Fruit fly (Drosophila melanogaster) whole organism, embryonic: ENCODE measurements around the gene CG5790.

Source experiments
- Aef1 ChIP-seq: fragments of 200-800 bp; sonication (Bioruptor generic); IDR thresholded peaks from 3 replicates; pipeline ENCODE4 v1.3.6; 2022; ENCODE audit warnings: missing biosample characterization, missing genetic modification characterization
- Antp ChIP-seq: fragments of 200-800 bp; sonication (Bioruptor generic); optimal IDR thresholded peaks from 3 replicates; lab custom pipeline; 2016; ENCODE audit warnings: missing biosample characterization, missing genetic modification characterization
- B-H1 ChIP-seq: fragments of 200-800 bp; sonication (Bioruptor generic); IDR thresholded peaks from 3 replicates; pipeline ENCODE4 v1.3.6; 2022; ENCODE audit warnings: missing biosample characterization, missing genetic modification characterization
- CG10267 ChIP-seq: fragments of 200-800 bp; sonication (Bioruptor generic); optimal IDR thresholded peaks from 2 replicates; lab custom pipeline; 2018; ENCODE audit warnings: missing biosample characterization, mild to moderate bottlenecking, missing genetic modification characterization, moderate library complexity
- CG10321 ChIP-seq: fragments of 200-800 bp; sonication (Bioruptor generic); IDR thresholded peaks from 2 replicates; pipeline ENCODE4 v1.3.6; 2022; ENCODE audit warnings: missing biosample characterization, missing genetic modification characterization
- CG10565 ChIP-seq: fragments of 200-800 bp; sonication (Bioruptor generic); optimal IDR thresholded peaks from 3 replicates; lab custom pipeline; 2016; ENCODE audit warnings: missing biosample characterization, mild to moderate bottlenecking, missing genetic modification characterization
- CG11247 ChIP-seq: fragments of 200-800 bp; sonication (Bioruptor generic); IDR thresholded peaks from 2 replicates; pipeline ENCODE4 v1.3.6; 2022; ENCODE audit warnings: missing biosample characterization, missing genetic modification characterization
- CG11723 ChIP-seq: fragments of 200-800 bp; sonication (Bioruptor generic); optimal IDR thresholded peaks from 2 replicates; lab custom pipeline; 2017; ENCODE audit warnings: missing biosample characterization, mild to moderate bottlenecking, missing genetic modification characterization
- CG12391 ChIP-seq: fragments of 200-800 bp; sonication (Bioruptor generic); optimal IDR thresholded peaks from 3 replicates; lab custom pipeline; 2018; ENCODE audit warnings: missing biosample characterization, mild to moderate bottlenecking, missing genetic modification characterization, moderate library complexity
- CG12744 ChIP-seq: fragments of 200-800 bp; sonication (Bioruptor generic); optimal IDR thresholded peaks from 2 replicates; lab custom pipeline; 2016; ENCODE audit warnings: missing biosample characterization, missing genetic modification characterization
- CG13296 ChIP-seq: fragments of 200-800 bp; sonication (Bioruptor generic); optimal IDR thresholded peaks from 3 replicates; lab custom pipeline; 2018; ENCODE audit warnings: missing biosample characterization, mild to moderate bottlenecking, missing genetic modification characterization
- CG14050 ChIP-seq: fragments of 200-800 bp; sonication (Bioruptor generic); IDR thresholded peaks from 3 replicates; pipeline ENCODE4 v1.3.6; 2022; ENCODE audit warnings: missing biosample characterization, missing genetic modification characterization
- CG14965 ChIP-seq: fragments of 200-800 bp; sonication (Bioruptor generic); optimal IDR thresholded peaks from 2 replicates; lab custom pipeline; 2016; ENCODE audit warnings: missing biosample characterization, missing genetic modification characterization, borderline replicate concordance
- CG1529 ChIP-seq: fragments of 200-800 bp; sonication (Bioruptor generic); optimal IDR thresholded peaks from 3 replicates; lab custom pipeline; 2018; ENCODE audit warnings: missing biosample characterization, missing genetic modification characterization
- CG17361 ChIP-seq: fragments of 200-800 bp; sonication (Bioruptor generic); IDR thresholded peaks from 3 replicates; pipeline ENCODE4 v1.3.6; 2022; ENCODE audit warnings: missing biosample characterization, missing genetic modification characterization
- CG31441 ChIP-seq: fragments of 200-800 bp; sonication (Bioruptor generic); IDR thresholded peaks from 2 replicates; pipeline ENCODE4 v1.3.6; 2022; ENCODE audit warnings: missing biosample characterization, missing genetic modification characterization
- CG4854 ChIP-seq: fragments of 200-800 bp; sonication (Bioruptor generic); optimal IDR thresholded peaks from 2 replicates; lab custom pipeline; 2016; ENCODE audit warnings: missing biosample characterization, missing genetic modification characterization, inconsistent platforms
- CG7556 ChIP-seq: fragments of 200-800 bp; sonication (Bioruptor generic); optimal IDR thresholded peaks from 2 replicates; lab custom pipeline; 2017; ENCODE audit warnings: missing biosample characterization, mild to moderate bottlenecking, missing genetic modification characterization
- CG8944 ChIP-seq: fragments of 200-800 bp; sonication (Bioruptor generic); optimal IDR thresholded peaks from 3 replicates; lab custom pipeline; 2016; ENCODE audit warnings: missing biosample characterization, missing genetic modification characterization
- CG9437 ChIP-seq: fragments of 200-800 bp; sonication (Bioruptor generic); optimal IDR thresholded peaks from 2 replicates; lab custom pipeline; 2018; ENCODE audit warnings: missing biosample characterization, mild to moderate bottlenecking, missing genetic modification characterization
- CHES-1-like ChIP-seq: fragments of 200-800 bp; sonication (Bioruptor generic); optimal IDR thresholded peaks from 2 replicates; lab custom pipeline; 2016; ENCODE audit warnings: missing biosample characterization, missing genetic modification characterization
- CTCF ChIP-seq: fragments of 200-800 bp; sonication (Bioruptor generic); optimal IDR thresholded peaks from 2 replicates; lab custom pipeline; 2017; ENCODE audit warnings: missing biosample characterization, mild to moderate bottlenecking, missing genetic modification characterization, moderate library complexity
- Dll ChIP-seq: fragments of 200-800 bp; sonication (Bioruptor generic); IDR thresholded peaks from 4 replicates; pipeline ENCODE4 v1.3.6; 2022; ENCODE audit warnings: missing biosample characterization, missing genetic modification characterization; ENCODE audit not compliant: partially characterized antibody
- Doc3 ChIP-seq: fragments of 200-800 bp; sonication (Bioruptor generic); IDR thresholded peaks from 3 replicates; pipeline ENCODE4 v1.3.6; 2022; ENCODE audit warnings: missing biosample characterization, missing genetic modification characterization; ENCODE audit not compliant: partially characterized antibody
- Dref ChIP-seq: fragments of 200-800 bp; sonication (Bioruptor generic); IDR thresholded peaks from 2 replicates; pipeline ENCODE4 v1.3.6; 2022; ENCODE audit warnings: missing biosample characterization, missing genetic modification characterization
- Elba2 ChIP-seq: fragments of 200-800 bp; sonication (Bioruptor generic); optimal IDR thresholded peaks from 3 replicates; lab custom pipeline; 2016; ENCODE audit warnings: missing biosample characterization, missing genetic modification characterization
- Jarid2 ChIP-seq: fragments of 200-800 bp; sonication (Bioruptor generic); optimal IDR thresholded peaks from 3 replicates; lab custom pipeline; 2017; ENCODE audit warnings: mild to moderate bottlenecking, missing biosample characterization, missing genetic modification reagents, missing genetic modification characterization
- MESR4 ChIP-seq: fragments of 200-800 bp; sonication (Bioruptor generic); optimal IDR thresholded peaks from 2 replicates; lab custom pipeline; 2018; ENCODE audit warnings: missing biosample characterization, mild to moderate bottlenecking, missing genetic modification characterization, moderate library complexity
- Mrtf ChIP-seq: fragments of 200-800 bp; sonication (Bioruptor generic); IDR thresholded peaks from 3 replicates; pipeline ENCODE4 v1.3.6; 2022; ENCODE audit warnings: missing biosample characterization, missing genetic modification characterization
- Oli ChIP-seq: fragments of 200-800 bp; sonication (Bioruptor generic); optimal IDR thresholded peaks from 2 replicates; lab custom pipeline; 2018; ENCODE audit warnings: missing biosample characterization, mild to moderate bottlenecking, missing genetic modification characterization, moderate library complexity
- Six4 ChIP-seq: fragments of 200-800 bp; sonication (Bioruptor generic); optimal IDR thresholded peaks from 2 replicates; lab custom pipeline; 2016; ENCODE audit warnings: missing biosample characterization, missing genetic modification characterization
- TFAM ChIP-seq: fragments of 200-800 bp; sonication (Bioruptor generic); optimal IDR thresholded peaks from 2 replicates; lab custom pipeline; 2017; ENCODE audit warnings: missing biosample characterization, missing genetic modification characterization, inconsistent platforms
- ase ChIP-seq: fragments of 200-800 bp; sonication (Bioruptor generic); IDR thresholded peaks from 3 replicates; pipeline ENCODE4 v1.3.6; 2022; ENCODE audit warnings: missing biosample characterization, missing genetic modification characterization
- corto ChIP-seq: fragments of 200-800 bp; sonication (Bioruptor generic); optimal IDR thresholded peaks from 2 replicates; lab custom pipeline; 2016; ENCODE audit warnings: missing biosample characterization, mild to moderate bottlenecking, missing genetic modification characterization, moderate library complexity
- cwo ChIP-seq: fragments of 200-800 bp; sonication (Bioruptor generic); optimal IDR thresholded peaks from 3 replicates; lab custom pipeline; 2017; ENCODE audit warnings: missing biosample characterization, missing genetic modification characterization, mild to moderate bottlenecking, moderate library complexity, missing genetic modification reagents
- fd3F ChIP-seq: fragments of 200-800 bp; sonication (Bioruptor generic); optimal IDR thresholded peaks from 2 replicates; lab custom pipeline; 2018; ENCODE audit warnings: missing biosample characterization, mild to moderate bottlenecking, missing genetic modification characterization, moderate library complexity
- fu2 ChIP-seq: fragments of 200-800 bp; sonication (Bioruptor generic); optimal IDR thresholded peaks from 2 replicates; lab custom pipeline; 2016; ENCODE audit warnings: missing biosample characterization, missing genetic modification characterization
- hkb ChIP-seq, 2 experiments: fragments of 200-800 bp in 1 of 2; fragments of >200 bp in 1 of 2; sonication (Bioruptor generic) in 1 of 2; IDR thresholded peaks in 1 of 2; optimal IDR thresholded peaks in 1 of 2; 2 replicates each; pipeline versions ENCODE4 v1.3.6 to Lab custom; 2017 to 2022; ENCODE audit warnings: missing biosample characterization in 1 of 2, missing genetic modification characterization in 1 of 2
- jumu ChIP-seq: fragments of 200-800 bp; sonication (Bioruptor generic); optimal IDR thresholded peaks from 3 replicates; lab custom pipeline; 2016; ENCODE audit warnings: missing biosample characterization, missing genetic modification characterization
- mam ChIP-seq: fragments of 200-800 bp; sonication (Bioruptor generic); optimal IDR thresholded peaks from 3 replicates; lab custom pipeline; 2016; ENCODE audit warnings: missing biosample characterization, missing genetic modification characterization
- nerfin-1 ChIP-seq: fragments of 200-800 bp; sonication (Bioruptor generic); optimal IDR thresholded peaks from 3 replicates; lab custom pipeline; 2019; ENCODE audit warnings: missing biosample characterization, mild to moderate bottlenecking, missing genetic modification characterization, moderate library complexity
- pita ChIP-seq: fragments of 200-800 bp; sonication (Bioruptor generic); optimal IDR thresholded peaks from 2 replicates; lab custom pipeline; 2017; ENCODE audit warnings: missing biosample characterization, mild to moderate bottlenecking, missing genetic modification characterization
- pum ChIP-seq: fragments of 200-800 bp; sonication (Bioruptor generic); optimal IDR thresholded peaks from 2 replicates; lab custom pipeline; 2016; ENCODE audit warnings: missing biosample characterization, missing genetic modification characterization
- rib ChIP-seq: fragments of 200-800 bp; sonication (Bioruptor generic); IDR thresholded peaks from 2 replicates; pipeline ENCODE4 v1.3.6; 2022; ENCODE audit warnings: missing biosample characterization, missing genetic modification characterization
- salm ChIP-seq: fragments of 200-800 bp; sonication (Bioruptor generic); optimal IDR thresholded peaks from 2 replicates; lab custom pipeline; 2018; ENCODE audit warnings: missing biosample characterization, mild to moderate bottlenecking, missing genetic modification characterization
- scrt ChIP-seq: fragments of 200-800 bp; sonication (Bioruptor generic); optimal IDR thresholded peaks from 2 replicates; lab custom pipeline; 2018; ENCODE audit warnings: missing biosample characterization, mild to moderate bottlenecking, missing genetic modification characterization, moderate library complexity
- sens ChIP-seq: fragments of 200-800 bp; sonication (Bioruptor generic); peaks from one replicate; lab custom pipeline; 2016; ENCODE audit warnings: missing biosample characterization, missing genetic modification characterization
- sisA ChIP-seq: fragments of 200-800 bp; sonication (Bioruptor generic); IDR thresholded peaks from 2 replicates; pipeline ENCODE4 v1.3.6; 2022; ENCODE audit warnings: missing biosample characterization, missing genetic modification characterization
- sqz ChIP-seq: fragments of 200-800 bp; sonication (Bioruptor generic); optimal IDR thresholded peaks from 3 replicates; lab custom pipeline; 2018; ENCODE audit warnings: missing biosample characterization, mild to moderate bottlenecking, missing genetic modification characterization
- tna ChIP-seq: fragments of 200-800 bp; sonication (Bioruptor generic); IDR thresholded peaks from 2 replicates; pipeline ENCODE4 v1.3.6; 2022; ENCODE audit warnings: missing biosample characterization, missing genetic modification characterization; ENCODE audit not compliant: partially characterized antibody
- tup ChIP-seq: fragments of 200-800 bp; sonication (Bioruptor generic); optimal IDR thresholded peaks from 2 replicates; lab custom pipeline; 2016; ENCODE audit warnings: missing biosample characterization, mild to moderate bottlenecking, missing genetic modification characterization, moderate library complexity
- wor ChIP-seq: fragments of 200-800 bp; sonication (Bioruptor generic); IDR thresholded peaks from 2 replicates; pipeline ENCODE4 v1.3.6; 2022; ENCODE audit warnings: missing biosample characterization, missing genetic modification characterization

Gene CG5790

DNA sequence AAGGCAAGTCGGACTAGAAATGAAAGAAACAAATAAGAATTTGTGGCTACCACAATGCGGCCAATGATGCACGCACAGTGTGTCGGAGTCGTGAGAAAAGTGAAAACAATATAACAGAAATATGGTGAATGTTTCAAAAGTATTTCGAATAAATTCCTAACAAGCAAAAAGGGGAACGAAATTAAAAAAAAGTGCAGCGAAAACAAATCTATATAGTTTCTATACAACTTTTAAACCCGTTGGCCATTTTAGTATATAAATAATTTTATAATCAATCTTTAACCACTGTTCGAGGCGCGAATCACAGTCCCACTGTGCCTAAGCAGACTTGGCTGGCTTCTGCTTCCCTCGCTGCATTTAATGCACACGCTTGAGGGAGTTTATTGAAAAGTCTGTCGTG lies 50.6 kb downstream of the CG5790 start (continued):
- TF ChIP-seq CG11247 (GFP tag; lab: Robert Waterston, UW): no peak
- no peak for TF ChIP-seq Aef1
- no peak for TF ChIP-seq CG14965 (GFP tag; lab: Kevin White, UChicago)
- TF ChIP-seq cwo (GFP tag; lab: Kevin White, UChicago): no peak
- TF ChIP-seq rib (GFP tag; lab: Robert Waterston, UW): no peak
- TF ChIP-seq CG12391 (tag; lab: Kevin White, UChicago): peak; percentile 50
- TF ChIP-seq Dref (GFP tag; lab: Robert Waterston, UW): no peak
- TF ChIP-seq CG10565: no peak
- no peak for TF ChIP-seq pita (GFP tag; lab: Kevin White, UChicago)
- 0 out of 2 replicates have a peak, but pooled peaks have one; percentile 15 for TF ChIP-seq wor (GFP tag; lab: Robert Waterston, UW)
- TF ChIP-seq CG17361: peak; percentile 43; the same call in 1 of the 3 replicates
- TF ChIP-seq nerfin-1: peak; percentile 15
- peak; percentile 88 for TF ChIP-seq sens (GFP tag; lab: Kevin White, UChicago)
- no peak for TF ChIP-seq tna (GFP tag; lab: Robert Waterston, UW)
- TF ChIP-seq corto: no peak
- TF ChIP-seq CG11723 (GFP tag; lab: Kevin White, UChicago): no peak
- no peak for TF ChIP-seq Mrtf (GFP tag; lab: Robert Waterston, UW)
- no peak for TF ChIP-seq CG8944 (GFP tag; lab: Kevin White, UChicago)
- TF ChIP-seq tup (GFP tag; lab: Kevin White, UChicago): no peak
- no peak for TF ChIP-seq salm (tag; lab: Kevin White, UChicago)
- no peak for TF ChIP-seq CG10321
- TF ChIP-seq Oli (tag; lab: Kevin White, UChicago): peak; percentile 50
- TF ChIP-seq CTCF (GFP tag; lab: Kevin White, UChicago): no peak
- no peak for TF ChIP-seq CG13296
- TF ChIP-seq Doc3: no peak
- TF ChIP-seq B-H1 (GFP tag; lab: Robert Waterston, UW): no peak
- no peak for TF ChIP-seq fd3F
- TF ChIP-seq CG7556: peak; percentile 30
- peak; percentile 63 for TF ChIP-seq CG31441 (GFP tag; lab: Robert Waterston, UW)
- TF ChIP-seq ase (GFP tag; lab: Robert Waterston, UW): no peak
- TF ChIP-seq hkb (optimal IDR thresholded peaks at IDR 0.05; lab: Kevin White, UChicago): no peak
- peak; percentile 52; the same call in 1 of the 2 replicates for TF ChIP-seq hkb (GFP tag; IDR thresholded peaks at IDR 0.05; lab: Robert Waterston, UW)
- TF ChIP-seq mam: no peak
- TF ChIP-seq sisA (GFP tag; lab: Robert Waterston, UW): no peak
- peak; percentile 10 for TF ChIP-seq CG9437 (GFP tag; lab: Kevin White, UChicago)
- TF ChIP-seq Antp (GFP tag; lab: Kevin White, UChicago): no peak
- TF ChIP-seq sqz (GFP tag; lab: Kevin White, UChicago): no peak
- TF ChIP-seq Dll (GFP tag; lab: Robert Waterston, UW): no peak
- peak; percentile 36 for TF ChIP-seq CG10267 (tag; lab: Kevin White, UChicago)
- no peak for TF ChIP-seq CHES-1-like (GFP tag; lab: Kevin White, UChicago)
- TF ChIP-seq pum (GFP tag; lab: Kevin White, UChicago): peak; percentile 13
- TF ChIP-seq CG4854 (GFP tag; lab: Kevin White, UChicago): no peak
- TF ChIP-seq TFAM: no peak
- TF ChIP-seq CG14050: no peak
- TF ChIP-seq Jarid2: no peak
- no peak for TF ChIP-seq MESR4 (GFP tag; lab: Kevin White, UChicago)
- peak; percentile 20 for TF ChIP-seq CG1529 (GFP tag; lab: Kevin White, UChicago)
- no peak for TF ChIP-seq scrt (GFP tag; lab: Kevin White, UChicago)
- TF ChIP-seq Six4 (GFP tag; lab: Kevin White, UChicago): peak; percentile 35
- no peak for TF ChIP-seq CG12744
- no peak for TF ChIP-seq Elba2 (GFP tag; lab: Kevin White, UChicago)
- TF ChIP-seq jumu (GFP tag; lab: Kevin White, UChicago): no peak
- TF ChIP-seq fu2 (GFP tag; lab: Kevin White, UChicago): no peak
